Fruit fly (Drosophila melanogaster): ENCODE results near the gene Srlp.
A peak's percentile ranks its signal among the peaks of the same experiment; 100 is the strongest.

Srlp gene

dm6 chr3R:12402935-12403334 lies 31.0 kb upstream of the Srlp start (continued):
- TF ChIP-seq fkh (GFP tag; optimal IDR thresholded peaks at IDR 0.05) (peak; percentile 73), Hr4 (GFP tag; optimal IDR thresholded peaks at IDR 0.05) (peak; percentile 93), Lpt (GFP tag; optimal IDR thresholded peaks at IDR 0.05) (peak; percentile 81), Blimp-1 (GFP tag; optimal IDR thresholded peaks at IDR 0.05) (peak; percentile 93), CG3919 (GFP tag; optimal IDR thresholded peaks at IDR 0.05) (peak; percentile 100), CG15336 (GFP tag; IDR thresholded peaks at IDR 0.05) (peak; percentile 95), CG10669 (GFP tag; optimal IDR thresholded peaks at IDR 0.05) (peak; percentile 96), eg (GFP tag; IDR thresholded peaks at IDR 0.05) (peak; percentile 98), spab (GFP tag; optimal IDR thresholded peaks at IDR 0.05) (peak; percentile 98), CG9139 (GFP tag; optimal IDR thresholded peaks at IDR 0.05) (peak; percentile 96), svp (GFP tag) (peak; percentile 99), CG4318 (GFP tag; optimal IDR thresholded peaks at IDR 0.05) (peak; percentile 88), ss (GFP tag; optimal IDR thresholded peaks at IDR 0.05) (peak; percentile 97 to 98), achi (GFP tag; optimal IDR thresholded peaks at IDR 0.05) (peak; percentile 94), CG16779 (tag; optimal IDR thresholded peaks at IDR 0.05) (peak; percentile 92), CG6792 (GFP tag; optimal IDR thresholded peaks at IDR 0.05) (peak; percentile 96)

- TF ChIP-seq Eip93F (GFP tag; optimal IDR thresholded peaks at IDR 0.05) (peak; percentile 26), vri (GFP tag; optimal IDR thresholded peaks at IDR 0.05) (peak; percentile 18), CG7368 (GFP tag; optimal IDR thresholded peaks at IDR 0.05) (no peak)
These were observed 28.8 kb upstream of the Srlp start for dm6 chr3R:12405134-12405533.

- TF ChIP-seq esn (GFP tag; optimal IDR thresholded peaks at IDR 0.05) (no peak), CG4318 (GFP tag; optimal IDR thresholded peaks at IDR 0.05) (no peak), Hr39 (GFP tag; optimal IDR thresholded peaks at IDR 0.05) (no peak)
These were observed 28.0 kb upstream of the Srlp start, which contains the start of gene Cyp9f2 for dm6 chr3R:12405928-12406234. TSS of gene Cyp9f2 (minus strand) at chr3R:12406028.

dm6 chr3R:12406235-12407196 lies 27.4 kb upstream of the Srlp start, which contains the start of gene CG5167:
TSS of gene CG5167 (plus strand) at chr3R:12406532.
- TF ChIP-seq Hr38 (GFP tag; optimal IDR thresholded peaks at IDR 0.05) (no peak), esn (GFP tag; optimal IDR thresholded peaks at IDR 0.05) (peak; percentile 63), CG16779 (tag; optimal IDR thresholded peaks at IDR 0.05) (peak; percentile 87), CG32006 (GFP tag; optimal IDR thresholded peaks at IDR 0.05) (no peak), lz (GFP tag; optimal IDR thresholded peaks at IDR 0.05) (peak; percentile 58), cyc (GFP tag; optimal IDR thresholded peaks at IDR 0.05) (peak; percentile 8), OdsH (GFP tag; optimal IDR thresholded peaks at IDR 0.05) (no peak), CG31627 (GFP tag; optimal IDR thresholded peaks at IDR 0.05) (peak; percentile 26), fd59A (GFP tag; optimal IDR thresholded peaks at IDR 0.05) (no peak), Hr4 (GFP tag; optimal IDR thresholded peaks at IDR 0.05) (peak; percentile 1), Hr39 (GFP tag; optimal IDR thresholded peaks at IDR 0.05) (peak; percentile 28), CG8119 (GFP tag; IDR thresholded peaks at IDR 0.05) (peak; percentile 59), topi (GFP tag; optimal IDR thresholded peaks at IDR 0.05) (peak; percentile 24), CG6854 (GFP tag; optimal IDR thresholded peaks at IDR 0.05) (peak; percentile 59), Ets21C (GFP tag; optimal IDR thresholded peaks at IDR 0.05) (no peak), CG11294 (GFP tag; IDR thresholded peaks at IDR 0.05) (no peak), spab (GFP tag; optimal IDR thresholded peaks at IDR 0.05) (peak; percentile 54), Sox102F (GFP tag; optimal IDR thresholded peaks at IDR 0.05) (peak; percentile 46), CG9139 (GFP tag; optimal IDR thresholded peaks at IDR 0.05) (peak; percentile 87), Met (GFP tag; optimal IDR thresholded peaks at IDR 0.05) (no peak), dac (GFP tag; optimal IDR thresholded peaks at IDR 0.05) (no peak), CG15336 (GFP tag; IDR thresholded peaks at IDR 0.05) (peak; percentile 42; the same call in 1 of the 2 replicates), fkh (GFP tag; optimal IDR thresholded peaks at IDR 0.05) (peak; percentile 25), CG10631 (GFP tag; optimal IDR thresholded peaks at IDR 0.05) (no peak), CG6808 (GFP tag; optimal IDR thresholded peaks at IDR 0.05) (peak; percentile 76), CG6276 (GFP tag; optimal IDR thresholded peaks at IDR 0.05) (peak; percentile 92), CG4318 (GFP tag; optimal IDR thresholded peaks at IDR 0.05) (no peak), Sox14 (GFP tag; optimal IDR thresholded peaks at IDR 0.05) (peak; percentile 19), CG8319 (GFP tag; optimal IDR thresholded peaks at IDR 0.05) (no peak), Eip75B (GFP tag; optimal IDR thresholded peaks at IDR 0.05) (peak; percentile 46), dsx (GFP tag; optimal IDR thresholded peaks at IDR 0.05; ENCODE audit: poor library complexity, severe bottlenecking) (peak; percentile 2)
